Worm (Caenorhabditis elegans) whole organism, mixed stage, embryonic: ENCODE measurements around the gene R04B3.1.

Experiments
- blmp-1 ChIP-seq: fragments of 150-350 bp; optimal IDR thresholded peaks from 2 replicates; lab custom pipeline; 2014; ENCODE audit warnings: missing biosample characterization, missing genetic modification characterization
- nhr-12 ChIP-seq: fragments of 150-350 bp; optimal IDR thresholded peaks from 2 replicates; lab custom pipeline; 2014; ENCODE audit warnings: missing biosample characterization, missing genetic modification characterization
- nhr-237 ChIP-seq: fragments of 150-350 bp; optimal IDR thresholded peaks from 2 replicates; lab custom pipeline; 2014; ENCODE audit warnings: missing biosample characterization, missing genetic modification characterization
- nhr-76 ChIP-seq: sonication (generic microtip); optimal IDR thresholded peaks from 2 replicates; lab custom pipeline; 2017; ENCODE audit warnings: missing biosample characterization, missing genetic modification characterization
- pha-4 ChIP-seq: fragments of 150-350 bp; optimal IDR thresholded peaks from 2 replicates; lab custom pipeline; 2018; ENCODE audit warnings: missing biosample characterization, missing genetic modification reagents, missing genetic modification characterization
- sem-2 ChIP-seq: fragments of 200-800 bp; sonication (Bioruptor generic); optimal IDR thresholded peaks from 2 replicates; lab custom pipeline; 2018; ENCODE audit warnings: mild to moderate bottlenecking, missing genetic modification characterization, missing compliant biosample characterization
- unc-39 ChIP-seq: fragments of 150-350 bp; optimal IDR thresholded peaks from 2 replicates; lab custom pipeline; 2014; ENCODE audit warnings: missing biosample characterization, missing genetic modification characterization
- unc-62 ChIP-seq: fragments of 150-350 bp; optimal IDR thresholded peaks from 2 replicates; lab custom pipeline; 2014; ENCODE audit warnings: missing biosample characterization, missing genetic modification reagents, missing genetic modification characterization

DNA sequence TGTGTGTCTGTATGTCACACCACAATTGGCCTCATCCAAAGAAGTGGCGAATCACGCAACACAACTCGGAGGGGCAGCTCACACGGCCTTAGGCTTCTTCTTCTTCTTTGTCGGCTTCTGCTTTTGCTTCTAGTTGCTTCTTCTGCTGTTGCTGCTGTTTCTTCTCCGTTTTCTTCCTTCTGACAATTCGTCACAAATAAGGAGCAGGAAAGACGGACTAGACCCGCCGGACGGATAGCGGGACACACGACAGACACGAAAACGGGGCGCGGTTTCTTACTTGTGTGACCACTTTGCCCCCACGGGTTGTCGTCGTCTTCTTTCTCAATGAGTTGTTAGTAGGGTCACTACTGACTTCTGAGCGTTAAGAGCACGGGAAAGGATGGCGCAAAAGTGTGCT is 15.1 kb downstream of the R04B3.1 start:
- no peak for TF ChIP-seq blmp-1 (tag; lab: Kevin White, UChicago)
- no peak for TF ChIP-seq nhr-12 (tag; lab: Kevin White, UChicago)
- TF ChIP-seq unc-62 = no peak
- TF ChIP-seq sem-2 (GFP tag; lab: Kevin White, UChicago) = no peak
- TF ChIP-seq unc-39 (tag; lab: Kevin White, UChicago) = no peak
- TF ChIP-seq nhr-76 = no peak
- no peak for TF ChIP-seq pha-4 (tag; lab: Kevin White, UChicago)
- no peak for TF ChIP-seq nhr-237 (tag; lab: Kevin White, UChicago)
